Worm (Caenorhabditis elegans): ENCODE data around the gene clec-165.

DNA sequence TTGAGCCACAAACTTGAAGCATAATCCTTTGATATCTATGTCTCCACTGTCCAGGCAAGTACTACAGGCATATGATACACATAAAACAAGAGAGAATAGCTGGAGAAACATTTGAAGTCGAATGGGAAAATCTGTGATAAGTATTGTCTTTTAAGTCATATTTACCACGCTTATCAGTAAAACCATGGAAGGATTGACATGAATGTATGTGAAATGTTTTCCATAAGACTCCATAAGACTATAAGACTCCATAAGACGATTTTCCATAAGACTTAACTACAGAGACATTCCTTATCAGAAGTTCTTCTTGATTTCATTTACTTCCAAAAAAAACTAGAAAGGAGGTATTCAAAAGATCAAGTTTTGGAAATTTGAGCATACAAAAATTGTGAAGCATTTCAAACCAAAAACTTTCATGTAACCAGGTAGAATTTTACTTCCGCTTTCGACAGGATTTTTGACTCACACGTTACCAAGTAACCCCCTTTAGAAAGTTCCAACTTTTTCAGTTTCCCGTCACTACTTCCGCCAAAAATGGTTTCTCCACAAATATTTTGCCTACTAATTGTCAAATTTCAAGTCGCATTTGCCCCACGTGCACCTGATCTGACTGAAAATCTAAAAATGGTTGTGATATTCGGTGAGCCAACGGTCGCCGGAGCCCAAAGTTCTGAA, at the start of gene clec-165, which contains the start of gene F38A1.11:
- TF ChIP-seq nhr-25 (tag; optimal IDR thresholded peaks at IDR 0.05) (no peak), nhr-23 (tag; optimal IDR thresholded peaks at IDR 0.05) (no peak), ztf-4 (tag; optimal IDR thresholded peaks at IDR 0.05) (no peak)
